Worm (Caenorhabditis elegans): ENCODE data around the gene mboa-6.

The mboa-6 gene

ce11 chrIII:1955520-1956095 is 6.1 kb downstream of the mboa-6 start:
- peak; percentile 98 for TF ChIP-seq T22C8.4 (GFP tag; IDR thresholded peaks at IDR 0.05)
- no peak for TF ChIP-seq ref-1 (GFP tag; conservative IDR thresholded peaks at IDR 0.05)

ce11 chrIII:1951388-1951787 is 10.4 kb downstream of the mboa-6 start, which contains the start of gene F53A3.7:
Gene F53A3.7, plus strand, starts transcription at chrIII:1951526.
- no peak for TF ChIP-seq ref-1 (GFP tag; conservative IDR thresholded peaks at IDR 0.05)
- no peak for TF ChIP-seq tab-1 (GFP tag; IDR thresholded peaks at IDR 0.05)
- TF ChIP-seq med-1 (GFP tag; optimal IDR thresholded peaks at IDR 0.05; ENCODE audit: insufficient read depth): no peak
- no peak for TF ChIP-seq T22C8.4 (GFP tag; IDR thresholded peaks at IDR 0.05)
- TF ChIP-seq ztf-29 (GFP tag; IDR thresholded peaks at IDR 0.05): no peak
- no peak for TF ChIP-seq klf-2 (GFP tag; conservative IDR thresholded peaks at IDR 0.05)
- TF ChIP-seq cog-1 (tag; optimal IDR thresholded peaks at IDR 0.05): no peak
- TF ChIP-seq ztf-23 (GFP tag; IDR thresholded peaks at IDR 0.05): no peak
- no peak for TF ChIP-seq flt-1 (GFP tag; IDR thresholded peaks at IDR 0.05)

ce11 chrIII:1950236-1950635 is 11.5 kb downstream of the mboa-6 start, which contains the start of the genes polh-1 and rps-22:
Gene polh-1, minus strand, starts transcription at chrIII:1950269.
Gene rps-22, plus strand, starts transcription at chrIII:1950535.
- TF ChIP-seq cog-1 (tag; optimal IDR thresholded peaks at IDR 0.05) (peak; percentile 72), ztf-23 (GFP tag; IDR thresholded peaks at IDR 0.05) (peak; percentile 50), flt-1 (GFP tag; IDR thresholded peaks at IDR 0.05) (peak; percentile 65; the same call in 1 of the 2 replicates), med-1 (GFP tag; optimal IDR thresholded peaks at IDR 0.05; ENCODE audit: insufficient read depth) (no peak)

ce11 chrIII:1949362-1949761 is 12.4 kb downstream of the mboa-6 start:
- TF ChIP-seq flt-1 (GFP tag; IDR thresholded peaks at IDR 0.05): no peak
- TF ChIP-seq med-1 (GFP tag; optimal IDR thresholded peaks at IDR 0.05; ENCODE audit: insufficient read depth): no peak
- TF ChIP-seq T22C8.4 (GFP tag; IDR thresholded peaks at IDR 0.05): no peak
- TF ChIP-seq tab-1 (GFP tag; IDR thresholded peaks at IDR 0.05): no peak
- TF ChIP-seq ztf-23 (GFP tag; IDR thresholded peaks at IDR 0.05): no peak
- no peak for TF ChIP-seq klf-2 (GFP tag; conservative IDR thresholded peaks at IDR 0.05)

ce11 chrIII:1947851-1948250 is 13.9 kb downstream of the mboa-6 start:
- TF ChIP-seq flt-1 (GFP tag; IDR thresholded peaks at IDR 0.05) (no peak), tab-1 (GFP tag; IDR thresholded peaks at IDR 0.05) (no peak), ztf-29 (GFP tag; IDR thresholded peaks at IDR 0.05) (no peak), T22C8.4 (GFP tag; IDR thresholded peaks at IDR 0.05) (no peak), ztf-23 (GFP tag; IDR thresholded peaks at IDR 0.05) (no peak), klf-2 (GFP tag; conservative IDR thresholded peaks at IDR 0.05) (no peak), ref-1 (GFP tag; conservative IDR thresholded peaks at IDR 0.05) (no peak), med-1 (GFP tag; optimal IDR thresholded peaks at IDR 0.05; ENCODE audit: insufficient read depth) (no peak), cog-1 (tag; optimal IDR thresholded peaks at IDR 0.05) (no peak)

ce11 chrIII:1943488-1943887 is 18.3 kb downstream of the mboa-6 start, which contains the start of gene F53A3.1:
Gene F53A3.1, minus strand, starts transcription at chrIII:1943637.
- TF ChIP-seq T22C8.4 (GFP tag; IDR thresholded peaks at IDR 0.05) (no peak), med-1 (GFP tag; optimal IDR thresholded peaks at IDR 0.05; ENCODE audit: insufficient read depth) (no peak), ztf-29 (GFP tag; IDR thresholded peaks at IDR 0.05) (no peak), tab-1 (GFP tag; IDR thresholded peaks at IDR 0.05) (no peak), cog-1 (tag; optimal IDR thresholded peaks at IDR 0.05) (no peak), ref-1 (GFP tag; conservative IDR thresholded peaks at IDR 0.05) (no peak), klf-2 (GFP tag; conservative IDR thresholded peaks at IDR 0.05) (no peak), flt-1 (GFP tag; IDR thresholded peaks at IDR 0.05) (no peak), ztf-23 (GFP tag; IDR thresholded peaks at IDR 0.05) (no peak)

- TF ChIP-seq ref-1 (GFP tag; conservative IDR thresholded peaks at IDR 0.05) (no peak), med-1 (GFP tag; optimal IDR thresholded peaks at IDR 0.05; ENCODE audit: insufficient read depth) (no peak), cog-1 (tag; optimal IDR thresholded peaks at IDR 0.05) (no peak), ztf-23 (GFP tag; IDR thresholded peaks at IDR 0.05) (no peak), tab-1 (GFP tag; IDR thresholded peaks at IDR 0.05) (no peak), klf-2 (GFP tag; conservative IDR thresholded peaks at IDR 0.05) (no peak), ztf-29 (GFP tag; IDR thresholded peaks at IDR 0.05) (no peak), flt-1 (GFP tag; IDR thresholded peaks at IDR 0.05) (no peak), T22C8.4 (GFP tag; IDR thresholded peaks at IDR 0.05) (no peak)
Observed at ce11 chrIII:1939625-1939988, 22.1 kb downstream of the mboa-6 start.

- TF ChIP-seq T22C8.4 (GFP tag; IDR thresholded peaks at IDR 0.05) (peak; percentile 87), ztf-23 (GFP tag; IDR thresholded peaks at IDR 0.05) (no peak), ztf-29 (GFP tag; IDR thresholded peaks at IDR 0.05) (no peak), med-1 (GFP tag; optimal IDR thresholded peaks at IDR 0.05; ENCODE audit: insufficient read depth) (no peak), flt-1 (GFP tag; IDR thresholded peaks at IDR 0.05) (no peak)
Observed at ce11 chrIII:1938712-1939624, 22.8 kb downstream of the mboa-6 start.

- no peak for TF ChIP-seq ztf-23 (GFP tag; IDR thresholded peaks at IDR 0.05)
- TF ChIP-seq klf-2 (GFP tag; conservative IDR thresholded peaks at IDR 0.05): no peak
- TF ChIP-seq flt-1 (GFP tag; IDR thresholded peaks at IDR 0.05): no peak
- TF ChIP-seq cog-1 (tag; optimal IDR thresholded peaks at IDR 0.05): no peak
- TF ChIP-seq T22C8.4 (GFP tag; IDR thresholded peaks at IDR 0.05): no peak
- TF ChIP-seq ztf-29 (GFP tag; IDR thresholded peaks at IDR 0.05): no peak
- no peak for TF ChIP-seq ref-1 (GFP tag; conservative IDR thresholded peaks at IDR 0.05)
Observed at ce11 chrIII:1937879-1938438, 23.8 kb downstream of the mboa-6 start.

All from whole organism, midembryonic.